Worm (Caenorhabditis elegans) whole organism, L3 larva: ENCODE results near the gene lgg-2.

Source experiments
- hmg-11 ChIP-seq: sonication (generic microtip); optimal IDR thresholded peaks from 2 replicates; lab custom pipeline; 2016; ENCODE audit warnings: missing genetic modification characterization, missing compliant biosample characterization
- mml-1 ChIP-seq: fragments of 150-350 bp; sonication (generic microtip); optimal IDR thresholded peaks from 3 replicates; lab custom pipeline; 2014; ENCODE audit warnings: missing biosample characterization, missing genetic modification characterization

- TF ChIP-seq hmg-11 (tag; lab: Kevin White, UChicago) = no peak
- no peak for TF ChIP-seq mml-1 (tag; lab: Kevin White, UChicago)
Measured at ce11 chrIV:10894255-10894654, 41.4 kb downstream of the lgg-2 start, which contains the start of gene srlf-14.
